Worm (Caenorhabditis elegans) whole organism, L1 larva: ENCODE data around the gene mec-2.

Experiments used
- Y116A8C.19 ChIP-seq: sonication (generic microtip); optimal IDR thresholded peaks from 2 replicates; lab custom pipeline; 2016; ENCODE audit warnings: missing compliant biosample characterization, missing genetic modification characterization, borderline replicate concordance
- alr-1 ChIP-seq: fragments of 200-800 bp; sonication (Bioruptor generic); optimal IDR thresholded peaks from 2 replicates; lab custom pipeline; 2018; ENCODE audit warnings: borderline replicate concordance, mild to moderate bottlenecking, missing genetic modification characterization, missing compliant biosample characterization
- aly-2 ChIP-seq: fragments of 150-350 bp; optimal IDR thresholded peaks from 2 replicates; lab custom pipeline; 2014; ENCODE audit warnings: missing biosample characterization, missing genetic modification characterization
- ceh-88 ChIP-seq: fragments of 200-800 bp; sonication (Bioruptor generic); IDR thresholded peaks from 2 replicates; pipeline ENCODE4 v1.3.6; 2022; ENCODE audit warnings: missing genetic modification characterization, missing compliant biosample characterization
- dpl-1 ChIP-seq, 3 experiments: fragments of 150-350 bp in 2 of 3; sonication (generic microtip) in 1 of 3; optimal IDR thresholded peaks; 2 replicates each; lab custom pipeline; 2014 to 2017; ENCODE audit warnings: missing biosample characterization in 3 of 3, missing genetic modification characterization in 3 of 3, missing genetic modification reagents in 3 of 3
- elt-3 ChIP-seq, 6 experiments: fragments of 150-350 bp in 1 of 6; sonication (generic microtip); optimal IDR thresholded peaks; 2 replicates each; lab custom pipeline; 2017 to 2018; ENCODE audit warnings: missing biosample characterization in 6 of 6, missing genetic modification characterization in 6 of 6, inconsistent platforms in 1 of 6
- fkh-8 ChIP-seq: sonication (generic microtip); optimal IDR thresholded peaks from 2 replicates; lab custom pipeline; 2016; ENCODE audit warnings: mild to moderate bottlenecking, missing genetic modification characterization, missing compliant biosample characterization
- lin-14 ChIP-seq: fragments of 200-800 bp; sonication (Bioruptor generic); optimal IDR thresholded peaks from 2 replicates; lab custom pipeline; 2018; ENCODE audit warnings: mild to moderate bottlenecking, missing genetic modification characterization, moderate library complexity, missing compliant biosample characterization
- nhr-71 ChIP-seq: sonication (generic microtip); optimal IDR thresholded peaks from 2 replicates; lab custom pipeline; 2016; ENCODE audit warnings: mild to moderate bottlenecking, missing genetic modification characterization, moderate library complexity, missing compliant biosample characterization
- rnt-1 ChIP-seq: sonication (generic microtip); optimal IDR thresholded peaks from 2 replicates; lab custom pipeline; 2016; ENCODE audit warnings: mild to moderate bottlenecking, missing genetic modification characterization, moderate library complexity, missing compliant biosample characterization
- snpc-4 ChIP-seq: fragments of 150-350 bp; optimal IDR thresholded peaks from 2 replicates; lab custom pipeline; 2014; ENCODE audit warnings: missing biosample characterization, missing genetic modification characterization
- tbx-2 ChIP-seq: sonication (generic microtip); optimal IDR thresholded peaks from 2 replicates; lab custom pipeline; 2016; ENCODE audit warnings: missing genetic modification characterization, missing compliant biosample characterization
- unc-130 ChIP-seq: fragments of 150-350 bp; optimal IDR thresholded peaks from 2 replicates; lab custom pipeline; 2017; ENCODE audit warnings: missing biosample characterization, missing genetic modification characterization, inconsistent platforms
- unc-62 ChIP-seq: fragments of 150-350 bp; optimal IDR thresholded peaks from 2 replicates; lab custom pipeline; 2014; ENCODE audit warnings: missing biosample characterization, missing genetic modification reagents, missing genetic modification characterization

- TF ChIP-seq Y116A8C.19 (tag; lab: Kevin White, UChicago) (no peak), snpc-4 (tag; lab: Kevin White, UChicago) (no peak), elt-3 (tag; optimal IDR thresholded peaks at IDR 0.05; lab: Kevin White, UChicago) (no peak), tbx-2 (tag; lab: Kevin White, UChicago) (no peak), ceh-88 (GFP tag; lab: Robert Waterston, UW) (no peak), fkh-8 (tag; lab: Kevin White, UChicago) (no peak), dpl-1 (GFP tag; optimal IDR thresholded peaks at IDR 0.05; lab: Kevin White, UChicago) (no peak), alr-1 (tag; lab: Kevin White, UChicago) (no peak), lin-14 (peak; percentile 60), nhr-71 (tag; lab: Kevin White, UChicago) (peak; percentile 37), aly-2 (tag; lab: Kevin White, UChicago) (no peak), unc-130 (tag; lab: Kevin White, UChicago) (no peak), rnt-1 (no peak), unc-62 (no peak)
Measured at ce11 chrX:5519567-5519966, 48.0 kb upstream of the mec-2 start.
